Worm (Caenorhabditis elegans) whole organism, young adult: ENCODE data around the gene ZK354.3.

Source experiments
- T07F8.4 ChIP-seq: sonication (generic microtip); optimal IDR thresholded peaks from 2 replicates; lab custom pipeline; 2016; ENCODE audit warnings: mild to moderate bottlenecking, missing genetic modification characterization, moderate library complexity, missing compliant biosample characterization
- ama-1 ChIP-seq, 3 experiments: fragments of 150-350 bp in 1 of 3; sonication (generic microtip) in 2 of 3; optimal IDR thresholded peaks; 2 replicates each; lab custom pipeline; 2014 to 2018; ENCODE audit warnings: missing biosample characterization in 2 of 3, missing genetic modification characterization in 2 of 3, missing genetic modification reagents in 2 of 3
- ceh-91 ChIP-seq: fragments of 200-800 bp; sonication (Bioruptor generic); IDR thresholded peaks from 2 replicates; pipeline ENCODE4 v1.3.6; 2022; ENCODE audit warnings: missing genetic modification reagents, missing genetic modification characterization, missing compliant biosample characterization
- die-1 ChIP-seq: sonication (generic microtip); optimal IDR thresholded peaks from 2 replicates; lab custom pipeline; 2016; ENCODE audit warnings: missing genotype, mild to moderate bottlenecking, missing genetic modification characterization, missing compliant biosample characterization
- dpff-1 ChIP-seq: sonication (generic microtip); optimal IDR thresholded peaks from 2 replicates; lab custom pipeline; 2017; ENCODE audit warnings: mild to moderate bottlenecking, missing genetic modification characterization, missing compliant biosample characterization
- lin-35 ChIP-seq, 3 experiments: fragments of 150-350 bp in 2 of 3; sonication (generic microtip) in 1 of 3; optimal IDR thresholded peaks; 2 replicates each; lab custom pipeline; 2014 to 2018; ENCODE audit warnings: missing biosample characterization in 3 of 3, missing genetic modification characterization in 3 of 3, missing genetic modification reagents in 3 of 3
- mcd-1 ChIP-seq: fragments of 200-800 bp; sonication (Bioruptor generic); IDR thresholded peaks from 2 replicates; pipeline ENCODE4 v1.3.6; 2022; ENCODE audit warnings: missing genetic modification reagents, missing genetic modification characterization, missing compliant biosample characterization
- pha-4 ChIP-seq: fragments of 150-350 bp; sonication (generic microtip); optimal IDR thresholded peaks from 2 replicates; lab custom pipeline; 2014; ENCODE audit warnings: missing biosample characterization, missing genetic modification reagents, missing genetic modification characterization

ce11 chrIV:5290547-5290946, 19.3 kb upstream of the ZK354.3 start, which contains the start of gene nlp-47:
- no peak for TF ChIP-seq lin-35 (GFP tag; optimal IDR thresholded peaks at IDR 0.05; lab: Kevin White, UChicago)
- TF ChIP-seq ceh-91 (GFP tag; lab: Robert Waterston, UW): no peak
- TF ChIP-seq dpff-1 (tag; lab: Kevin White, UChicago): no peak
- TF ChIP-seq pha-4: no peak
- no peak for TF ChIP-seq mcd-1
- TF ChIP-seq ama-1 (optimal IDR thresholded peaks at IDR 0.05; lab: Kevin White, UChicago): no peak
- TF ChIP-seq ama-1 (GFP tag; optimal IDR thresholded peaks at IDR 0.05; lab: Kevin White, UChicago): no peak
- no peak for TF ChIP-seq die-1
- no peak for TF ChIP-seq T07F8.4 (tag; lab: Kevin White, UChicago)
